Worm (Caenorhabditis elegans): Measurements from ENCODE around the gene lat-1.

DNA sequence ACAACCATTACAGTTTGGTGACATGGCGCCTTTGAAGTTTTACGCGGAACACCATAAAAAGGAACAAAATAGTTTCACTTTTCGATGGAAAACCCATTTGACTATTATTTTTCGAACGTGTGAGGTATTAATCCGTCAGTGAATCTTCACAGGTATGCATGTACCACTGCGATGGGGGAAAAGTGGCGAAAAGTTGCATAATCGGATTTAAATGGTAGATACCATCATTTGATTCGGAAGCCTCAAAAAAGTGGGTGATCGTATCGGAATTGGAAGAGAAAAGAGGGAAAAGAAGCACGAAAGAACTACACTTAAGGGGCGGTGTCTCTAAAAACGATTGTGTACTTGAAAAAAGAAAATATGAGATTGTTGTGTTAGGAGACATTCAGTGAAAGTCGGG lies 57.1 kb downstream of the lat-1 start:
- no peak for TF ChIP-seq R02D3.7 (tag; optimal IDR thresholded peaks at IDR 0.05)
- TF ChIP-seq mes-2 (tag; optimal IDR thresholded peaks at IDR 0.05; ENCODE audit: poor library complexity, severe bottlenecking): no peak
- no peak for TF ChIP-seq daf-12 (tag; optimal IDR thresholded peaks at IDR 0.05)
- no peak for TF ChIP-seq nhr-76 (tag; optimal IDR thresholded peaks at IDR 0.05)
- no peak for TF ChIP-seq lsy-2 (tag; optimal IDR thresholded peaks at IDR 0.05)
- no peak for TF ChIP-seq rbr-2 (tag; optimal IDR thresholded peaks at IDR 0.05)
- no peak for TF ChIP-seq fos-1 (tag; optimal IDR thresholded peaks at IDR 0.05)
- TF ChIP-seq lin-38 (GFP tag; IDR thresholded peaks at IDR 0.05): no peak
- no peak for TF ChIP-seq nhr-11 (tag; optimal IDR thresholded peaks at IDR 0.05)
- TF ChIP-seq spr-3 (GFP tag; optimal IDR thresholded peaks at IDR 0.05): no peak
